Worm (Caenorhabditis elegans) whole organism, young adult: ENCODE data around the gene W04E12.4.
A peak's percentile ranks its signal among the peaks of the same experiment; 100 is the strongest.

ENCODE experiments used
- B0035.1 ChIP-seq: sonication (generic microtip); optimal IDR thresholded peaks from 2 replicates; lab custom pipeline; 2016; ENCODE audit warnings: missing genetic modification characterization, mild to moderate bottlenecking, missing compliant biosample characterization, missing genotype, missing genetic modification reagents
- B0336.3 ChIP-seq: fragments of 200-800 bp; sonication (Bioruptor generic); IDR thresholded peaks from 2 replicates; pipeline ENCODE4 v1.3.6; 2022; ENCODE audit warnings: missing genetic modification characterization, missing compliant biosample characterization
- C06A6.2 ChIP-seq: fragments of 200-800 bp; sonication (Bioruptor generic); conservative IDR thresholded peaks from 2 replicates; pipeline ENCODE4 v1.3.6; 2022; ENCODE audit warnings: missing genetic modification characterization, missing compliant biosample characterization
- D2030.7 ChIP-seq: fragments of 200-800 bp; sonication (Bioruptor generic); IDR thresholded peaks from 2 replicates; pipeline ENCODE4 v1.3.6; 2022; ENCODE audit warnings: missing genetic modification reagents, missing genetic modification characterization, missing compliant biosample characterization
- F33H1.4 ChIP-seq: fragments of 200-800 bp; sonication (Bioruptor generic); IDR thresholded peaks from 2 replicates; pipeline ENCODE4 v1.3.6; 2022; ENCODE audit warnings: missing genetic modification reagents, missing genetic modification characterization, missing compliant biosample characterization
- F37B4.10 ChIP-seq: fragments of 200-800 bp; sonication (Bioruptor generic); IDR thresholded peaks from 2 replicates; pipeline ENCODE4 v1.3.6; 2022; ENCODE audit warnings: missing genetic modification characterization, missing compliant biosample characterization
- F39B2.1 ChIP-seq: fragments of 200-800 bp; sonication (Bioruptor generic); IDR thresholded peaks from 2 replicates; pipeline ENCODE4 v1.3.6; 2022; ENCODE audit warnings: missing genetic modification reagents, missing genetic modification characterization, missing compliant biosample characterization
- F55B11.4 ChIP-seq: sonication (generic microtip); optimal IDR thresholded peaks from 2 replicates; lab custom pipeline; 2016; ENCODE audit warnings: missing compliant biosample characterization, missing genetic modification characterization, borderline replicate concordance; ENCODE audit not compliant: insufficient read depth
- F57A8.1 ChIP-seq: fragments of 200-800 bp; sonication (Bioruptor generic); optimal IDR thresholded peaks from 2 replicates; lab custom pipeline; 2018; ENCODE audit warnings: mild to moderate bottlenecking, missing genetic modification characterization, moderate library complexity, missing compliant biosample characterization
- K11D2.4 ChIP-seq: fragments of 200-800 bp; sonication (Bioruptor generic); IDR thresholded peaks from 2 replicates; pipeline ENCODE4 v1.3.6; 2022; ENCODE audit warnings: missing genetic modification reagents, missing genetic modification characterization, missing compliant biosample characterization
- Y53F4B.3 ChIP-seq: fragments of 200-800 bp; sonication (Bioruptor generic); IDR thresholded peaks from 2 replicates; pipeline ENCODE4 v1.3.6; 2022; ENCODE audit warnings: missing genetic modification reagents, missing genetic modification characterization, missing compliant biosample characterization
- attf-6 ChIP-seq: fragments of 200-800 bp; sonication (Bioruptor generic); IDR thresholded peaks from 2 replicates; pipeline ENCODE4 v1.3.6; 2022; ENCODE audit warnings: missing genetic modification reagents, missing genetic modification characterization, missing compliant biosample characterization
- ceh-27 ChIP-seq: fragments of 200-800 bp; sonication (Bioruptor generic); optimal IDR thresholded peaks from 2 replicates; lab custom pipeline; 2018; ENCODE audit warnings: mild to moderate bottlenecking, missing genetic modification characterization, moderate library complexity, missing compliant biosample characterization
- ceh-79 ChIP-seq: sonication (generic microtip); optimal IDR thresholded peaks from 2 replicates; lab custom pipeline; 2017; ENCODE audit warnings: mild to moderate bottlenecking, missing genetic modification characterization, missing compliant biosample characterization
- dox-1 ChIP-seq: fragments of 200-800 bp; sonication (Bioruptor generic); IDR thresholded peaks from 2 replicates; pipeline ENCODE4 v1.3.6; 2022; ENCODE audit warnings: missing genetic modification reagents, missing genetic modification characterization, missing compliant biosample characterization
- dpff-1 ChIP-seq: sonication (generic microtip); optimal IDR thresholded peaks from 2 replicates; lab custom pipeline; 2017; ENCODE audit warnings: mild to moderate bottlenecking, missing genetic modification characterization, missing compliant biosample characterization
- efl-1 ChIP-seq: fragments of 150-350 bp; optimal IDR thresholded peaks from 2 replicates; lab custom pipeline; 2014; ENCODE audit warnings: missing biosample characterization, missing genetic modification reagents, missing genetic modification characterization
- egl-44 ChIP-seq: fragments of 200-800 bp; sonication (Bioruptor generic); IDR thresholded peaks from 2 replicates; pipeline ENCODE4 v1.3.6; 2022; ENCODE audit warnings: missing genetic modification reagents, missing genetic modification characterization, missing compliant biosample characterization
- him-1 ChIP-seq: sonication (generic microtip); optimal IDR thresholded peaks from 2 replicates; lab custom pipeline; 2016; ENCODE audit warnings: missing genotype, missing genetic modification reagents, missing genetic modification characterization, missing compliant biosample characterization
- hmg-20 ChIP-seq: fragments of 200-800 bp; sonication (Bioruptor generic); IDR thresholded peaks from 2 replicates; pipeline ENCODE4 v1.3.6; 2022; ENCODE audit warnings: missing genetic modification reagents, missing genetic modification characterization, missing compliant biosample characterization
- let-526 ChIP-seq: fragments of 200-800 bp; sonication (Bioruptor generic); IDR thresholded peaks from 2 replicates; pipeline ENCODE4 v1.3.6; 2022; ENCODE audit warnings: missing genetic modification reagents, missing genetic modification characterization, missing compliant biosample characterization
- lin-35 ChIP-seq, 3 experiments: fragments of 150-350 bp in 2 of 3; sonication (generic microtip) in 1 of 3; optimal IDR thresholded peaks; 2 replicates each; lab custom pipeline; 2014 to 2018; ENCODE audit warnings: missing biosample characterization in 3 of 3, missing genetic modification characterization in 3 of 3, missing genetic modification reagents in 3 of 3
- lsy-27 ChIP-seq: sonication (generic microtip); optimal IDR thresholded peaks from 2 replicates; lab custom pipeline; 2017; ENCODE audit warnings: missing genetic modification characterization, mild to moderate bottlenecking, missing compliant biosample characterization, antibody characterized with exemption, missing genotype, borderline replicate concordance; ENCODE audit not compliant: insufficient read depth
- madf-10 ChIP-seq: sonication (generic microtip); optimal IDR thresholded peaks from 2 replicates; lab custom pipeline; 2016; ENCODE audit warnings: mild to moderate bottlenecking, missing genetic modification characterization, missing compliant biosample characterization
- madf-8 ChIP-seq: fragments of 200-800 bp; sonication (Bioruptor generic); conservative IDR thresholded peaks from 2 replicates; pipeline ENCODE4 v1.3.6; 2022; ENCODE audit warnings: missing genetic modification reagents, missing genetic modification characterization, missing compliant biosample characterization
- nfya-2 ChIP-seq: fragments of 200-800 bp; sonication (Bioruptor generic); IDR thresholded peaks from 2 replicates; pipeline ENCODE4 v1.3.6; 2022; ENCODE audit warnings: missing genetic modification reagents, missing genetic modification characterization, missing compliant biosample characterization
- nhr-90 ChIP-seq: sonication (generic microtip); optimal IDR thresholded peaks from 2 replicates; lab custom pipeline; 2016; ENCODE audit warnings: missing genotype, mild to moderate bottlenecking, missing genetic modification characterization, missing compliant biosample characterization
- pbrm-1 ChIP-seq: fragments of 200-800 bp; sonication (Bioruptor generic); IDR thresholded peaks from 2 replicates; pipeline ENCODE4 v1.3.6; 2022; ENCODE audit warnings: missing genetic modification reagents, missing genetic modification characterization, missing compliant biosample characterization
- pha-4 ChIP-seq: fragments of 150-350 bp; sonication (generic microtip); optimal IDR thresholded peaks from 2 replicates; lab custom pipeline; 2014; ENCODE audit warnings: missing biosample characterization, missing genetic modification reagents, missing genetic modification characterization
- repo-1 ChIP-seq: sonication (generic microtip); optimal IDR thresholded peaks from 2 replicates; lab custom pipeline; 2017; ENCODE audit warnings: mild to moderate bottlenecking, missing genetic modification characterization, missing compliant biosample characterization
- rpc-1 ChIP-seq, 2 experiments: fragments of 150-350 bp in 1 of 2; sonication (generic microtip) in 1 of 2; optimal IDR thresholded peaks; 2 replicates each; lab custom pipeline; 2014 to 2018; ENCODE audit warnings: missing biosample characterization in 1 of 2, missing genetic modification characterization in 1 of 2, missing genetic modification reagents in 1 of 2, missing genotype in 1 of 2
- sptf-2 ChIP-seq: fragments of 200-800 bp; sonication (Bioruptor generic); optimal IDR thresholded peaks from 2 replicates; lab custom pipeline; 2018; ENCODE audit warnings: mild to moderate bottlenecking, missing genetic modification characterization, missing compliant biosample characterization
- tlf-1 ChIP-seq: fragments of 200-800 bp; sonication (Bioruptor generic); optimal IDR thresholded peaks from 2 replicates; lab custom pipeline; 2018; ENCODE audit warnings: mild to moderate bottlenecking, missing genetic modification characterization, missing compliant biosample characterization
- unc-62 ChIP-seq: fragments of 150-350 bp; optimal IDR thresholded peaks from 2 replicates; lab custom pipeline; 2014; ENCODE audit warnings: missing biosample characterization, missing genetic modification reagents, missing genetic modification characterization
- ztf-25 ChIP-seq: fragments of 200-800 bp; sonication (Bioruptor generic); IDR thresholded peaks from 2 replicates; pipeline ENCODE4 v1.3.6; 2022; ENCODE audit warnings: missing genetic modification reagents, missing genetic modification characterization, missing compliant biosample characterization

W04E12.4 gene

DNA sequence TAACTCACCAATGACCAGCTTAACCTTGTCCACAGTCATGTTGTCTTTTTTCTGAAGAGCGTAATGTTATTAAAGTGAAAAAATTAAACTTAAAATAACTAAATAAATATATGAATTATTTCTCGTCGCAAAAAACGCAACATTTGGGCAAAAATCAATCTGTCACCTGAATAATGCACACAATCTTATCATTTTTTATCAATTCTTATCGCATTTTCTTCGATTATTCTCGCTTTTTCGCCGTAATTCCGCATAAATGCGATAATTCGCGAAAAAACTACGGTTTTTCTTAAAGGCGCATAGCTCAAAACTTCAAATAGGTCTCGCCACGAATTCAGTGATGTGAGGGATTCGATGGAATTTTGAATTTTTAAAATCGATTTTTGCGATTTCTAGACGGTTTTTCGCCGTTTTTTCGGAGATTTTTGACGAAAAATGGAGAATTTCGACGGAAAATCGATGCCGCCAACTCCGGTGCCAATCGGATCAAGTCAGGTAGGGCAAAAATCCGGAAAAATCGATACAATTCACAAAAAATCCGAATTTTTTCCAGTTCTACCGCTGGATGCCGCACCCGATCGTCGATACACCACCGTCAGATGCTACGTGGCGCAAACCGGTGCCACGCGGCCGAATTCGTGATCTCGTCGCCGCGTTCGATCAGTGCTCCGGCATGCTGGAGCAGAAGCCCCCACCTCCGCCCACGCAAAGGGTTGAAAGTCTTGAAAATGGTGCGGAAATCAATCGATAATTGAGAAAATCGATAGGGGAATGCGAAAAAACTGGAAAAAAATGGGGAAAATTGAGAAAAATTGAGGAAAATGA, 45.8 kb upstream of the W04E12.4 start, which contains the start of the genes Y43F8C.13 and ani-3 (continued):
- TF ChIP-seq nfya-2 (no peak), pbrm-1 (no peak), nhr-90 (tag; lab: Kevin White, UChicago) (no peak), hmg-20 (GFP tag; lab: Robert Waterston, UW) (no peak), madf-10 (tag; lab: Kevin White, UChicago) (no peak), B0035.1 (tag; lab: Kevin White, UChicago) (no peak), efl-1 (peak; percentile 2), unc-62 (GFP tag; lab: Kevin White, UChicago) (no peak), sptf-2 (no peak), ceh-79 (tag; lab: Kevin White, UChicago) (no peak), ceh-27 (GFP tag; lab: Kevin White, UChicago) (no peak), tlf-1 (GFP tag; lab: Kevin White, UChicago) (no peak), C06A6.2 (no peak), dpff-1 (tag; lab: Kevin White, UChicago) (no peak), him-1 (tag; lab: Kevin White, UChicago) (peak; percentile 16), dox-1 (no peak), attf-6 (GFP tag; lab: Robert Waterston, UW) (no peak), F37B4.10 (no peak), pha-4 (tag; lab: Kevin White, UChicago) (no peak), egl-44 (GFP tag; lab: Robert Waterston, UW) (no peak), D2030.7 (GFP tag; lab: Robert Waterston, UW) (peak; percentile 31; the same call in 1 of the 2 replicates), repo-1 (tag; lab: Kevin White, UChicago) (no peak), lin-35 (GFP tag; optimal IDR thresholded peaks at IDR 0.05; lab: Kevin White, UChicago) (no peak), madf-8 (GFP tag; lab: Robert Waterston, UW) (peak; percentile 47; the same call in 1 of the 2 replicates), lsy-27 (tag; lab: Kevin White, UChicago) (no peak), B0336.3 (GFP tag; lab: Robert Waterston, UW) (peak; percentile 38; the same call in 1 of the 2 replicates)
- TF ChIP-seq, all 124 proteins: peak for 15

DNA sequence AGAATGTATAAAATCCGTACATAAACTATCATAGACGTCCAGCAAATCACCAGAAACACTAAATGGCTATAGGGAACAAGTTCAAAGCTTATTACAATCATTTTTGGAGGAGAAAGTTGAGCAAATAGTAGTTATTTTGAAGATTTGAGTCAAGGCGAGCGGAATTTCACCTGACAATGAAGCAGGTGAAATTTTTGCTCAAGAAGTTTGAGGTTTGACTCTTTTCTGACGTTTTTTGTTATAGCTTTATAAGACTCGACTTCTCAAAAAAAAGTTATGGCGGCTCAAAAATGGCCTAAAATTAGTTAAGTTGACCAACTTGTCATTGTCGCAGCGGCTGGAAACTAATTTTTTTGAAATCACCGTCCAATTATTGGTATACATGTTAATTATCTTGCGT, 34.6 kb upstream of the W04E12.4 start, which contains the start of gene srv-3:
TSS of gene srv-3 (minus strand) at position 101 of the 400 bp plus-strand sequence.
- TF ChIP-seq F55B11.4 (tag; lab: Kevin White, UChicago), result no peak
- no peak for TF ChIP-seq nhr-90 (tag; lab: Kevin White, UChicago)
- no peak for TF ChIP-seq ztf-25 (GFP tag; lab: Robert Waterston, UW)
- TF ChIP-seq F33H1.4 (GFP tag; lab: Robert Waterston, UW), result no peak
- no peak for TF ChIP-seq B0035.1 (tag; lab: Kevin White, UChicago)
- TF ChIP-seq K11D2.4 (GFP tag; lab: Robert Waterston, UW), result no peak
- no peak for TF ChIP-seq F39B2.1 (GFP tag; lab: Robert Waterston, UW)
- TF ChIP-seq rpc-1 (optimal IDR thresholded peaks at IDR 0.05; lab: Kevin White, UChicago), result no peak
- TF ChIP-seq rpc-1 (tag; optimal IDR thresholded peaks at IDR 0.05; lab: Kevin White, UChicago), result no peak
- TF ChIP-seq let-526 (GFP tag; lab: Robert Waterston, UW), result no peak
- no peak for TF ChIP-seq Y53F4B.3
- TF ChIP-seq F57A8.1 (GFP tag; lab: Kevin White, UChicago), result no peak
